Fruit fly (Drosophila melanogaster) whole organism, prepupa: ENCODE measurements around the gene Snoo.

ENCODE experiments used
- CG10669 ChIP-seq: fragments of 200-800 bp; sonication (Bioruptor generic); optimal IDR thresholded peaks from 3 replicates; lab custom pipeline; 2018; ENCODE audit warnings: missing biosample characterization, mild to moderate bottlenecking, missing genetic modification characterization, moderate library complexity
- CG11294 ChIP-seq: fragments of 200-800 bp; sonication (Bioruptor generic); IDR thresholded peaks from 2 replicates; pipeline ENCODE4 v1.3.6; 2022; ENCODE audit warnings: missing biosample characterization, missing genetic modification characterization
- CG11762 ChIP-seq: fragments of 200-800 bp; sonication (Bioruptor generic); optimal IDR thresholded peaks from 3 replicates; lab custom pipeline; 2016; ENCODE audit warnings: missing biosample characterization, missing genetic modification characterization; ENCODE audit not compliant: insufficient read depth
- CG11902 ChIP-seq: fragments of 200-800 bp; sonication (Bioruptor generic); optimal IDR thresholded peaks from 3 replicates; lab custom pipeline; 2016; ENCODE audit warnings: missing biosample characterization, missing genetic modification characterization
- CG15336 ChIP-seq: fragments of 200-800 bp; sonication (Bioruptor generic); IDR thresholded peaks from 2 replicates; pipeline ENCODE4 v1.3.6; 2022; ENCODE audit warnings: missing biosample characterization, missing genetic modification characterization
- CG16779 ChIP-seq: fragments of 200-800 bp; sonication (Bioruptor generic); optimal IDR thresholded peaks from 3 replicates; lab custom pipeline; 2017; ENCODE audit warnings: missing biosample characterization, mild to moderate bottlenecking, missing genetic modification characterization
- CG3032 ChIP-seq: fragments of 200-800 bp; optimal IDR thresholded peaks from 2 replicates; lab custom pipeline; 2019; ENCODE audit warnings: missing biosample characterization, mild to moderate bottlenecking, missing genetic modification characterization, moderate library complexity
- CG31627 ChIP-seq: fragments of 200-800 bp; sonication (Bioruptor generic); optimal IDR thresholded peaks from 3 replicates; lab custom pipeline; 2016; ENCODE audit warnings: missing biosample characterization, missing genetic modification characterization
- CG32006 ChIP-seq: fragments of 200-800 bp; sonication (Bioruptor generic); optimal IDR thresholded peaks from 3 replicates; lab custom pipeline; 2017; ENCODE audit warnings: missing biosample characterization, mild to moderate bottlenecking, missing genetic modification characterization
- CG34406 ChIP-seq: fragments of 200-800 bp; sonication (Bioruptor generic); optimal IDR thresholded peaks from 3 replicates; lab custom pipeline; 2016; ENCODE audit warnings: missing biosample characterization, missing genetic modification characterization
- CG3919 ChIP-seq: fragments of 200-800 bp; sonication (Bioruptor generic); optimal IDR thresholded peaks from 3 replicates; lab custom pipeline; 2016; ENCODE audit warnings: missing biosample characterization, missing genetic modification characterization
- CG4318 ChIP-seq: fragments of 200-800 bp; sonication (Bioruptor generic); optimal IDR thresholded peaks from 3 replicates; lab custom pipeline; 2017; ENCODE audit warnings: missing biosample characterization, mild to moderate bottlenecking, missing genetic modification characterization
- CG6163 ChIP-seq: fragments of 200-800 bp; sonication (Bioruptor generic); IDR thresholded peaks from 3 replicates; pipeline ENCODE4 v1.3.6; 2022; ENCODE audit warnings: missing biosample characterization, missing genetic modification characterization
- CG6276 ChIP-seq: fragments of 200-800 bp; sonication (Bioruptor generic); optimal IDR thresholded peaks from 2 replicates; lab custom pipeline; 2017; ENCODE audit warnings: missing biosample characterization, mild to moderate bottlenecking, missing genetic modification characterization
- CG6792 ChIP-seq: fragments of 200-800 bp; sonication (Bioruptor generic); optimal IDR thresholded peaks from 3 replicates; lab custom pipeline; 2016; ENCODE audit warnings: missing biosample characterization, missing genetic modification characterization
- CG6808 ChIP-seq: fragments of 200-800 bp; sonication (Bioruptor generic); optimal IDR thresholded peaks from 3 replicates; lab custom pipeline; 2017; ENCODE audit warnings: missing biosample characterization, missing genetic modification characterization, mild to moderate bottlenecking, moderate library complexity, missing genetic modification reagents
- CG6854 ChIP-seq: fragments of 200-800 bp; sonication (Bioruptor generic); optimal IDR thresholded peaks from 2 replicates; lab custom pipeline; 2017; ENCODE audit warnings: missing biosample characterization, mild to moderate bottlenecking, missing genetic modification characterization
- CG7368 ChIP-seq: fragments of 200-800 bp; sonication (Bioruptor generic); optimal IDR thresholded peaks from 3 replicates; lab custom pipeline; 2016; ENCODE audit warnings: missing biosample characterization, missing genetic modification characterization
- CG8119 ChIP-seq: fragments of 200-800 bp; sonication (Bioruptor generic); IDR thresholded peaks from 3 replicates; pipeline ENCODE4 v1.3.6; 2022; ENCODE audit warnings: missing biosample characterization, missing genetic modification characterization
- CG8319 ChIP-seq: fragments of 200-800 bp; sonication (Bioruptor generic); optimal IDR thresholded peaks from 3 replicates; lab custom pipeline; 2016; ENCODE audit warnings: missing biosample characterization, missing genetic modification characterization
- CG8632 ChIP-seq: fragments of 200-800 bp; sonication (Bioruptor generic); optimal IDR thresholded peaks from 3 replicates; lab custom pipeline; 2016; ENCODE audit warnings: missing biosample characterization, missing genetic modification characterization
- CG9139 ChIP-seq: fragments of 200-800 bp; sonication (Bioruptor generic); optimal IDR thresholded peaks from 3 replicates; lab custom pipeline; 2017; ENCODE audit warnings: missing biosample characterization, mild to moderate bottlenecking, missing genetic modification characterization
- Eip75B ChIP-seq: fragments of 200-800 bp; sonication (Bioruptor generic); optimal IDR thresholded peaks from 3 replicates; lab custom pipeline; 2016; ENCODE audit warnings: missing biosample characterization, missing genetic modification characterization
- Eip78C ChIP-seq: fragments of 200-800 bp; sonication (Bioruptor generic); peaks from one replicate; lab custom pipeline; 2016; ENCODE audit warnings: missing biosample characterization, missing genetic modification characterization
- Eip93F ChIP-seq: fragments of 200-800 bp; sonication (Bioruptor generic); optimal IDR thresholded peaks from 2 replicates; lab custom pipeline; 2016; ENCODE audit warnings: missing biosample characterization, mild to moderate bottlenecking, missing genetic modification characterization
- Ets96B ChIP-seq: fragments of 200-800 bp; optimal IDR thresholded peaks from 2 replicates; lab custom pipeline; 2019; ENCODE audit warnings: missing biosample characterization, mild to moderate bottlenecking, missing genetic modification characterization, moderate library complexity
- Gug ChIP-seq: fragments of 200-800 bp; sonication (Bioruptor generic); IDR thresholded peaks from 2 replicates; pipeline ENCODE4 v1.3.6; 2022; ENCODE audit warnings: missing biosample characterization, missing genetic modification characterization
- Hr38 ChIP-seq: sonication (Bioruptor generic); optimal IDR thresholded peaks from 2 replicates; lab custom pipeline; 2016; ENCODE audit warnings: missing biosample characterization, missing genetic modification characterization
- Hr39 ChIP-seq: fragments of 200-800 bp; sonication (Bioruptor generic); optimal IDR thresholded peaks from 2 replicates; lab custom pipeline; 2016; ENCODE audit warnings: missing biosample characterization, missing genetic modification characterization
- Hr4 ChIP-seq: fragments of 200-800 bp; sonication (Bioruptor generic); optimal IDR thresholded peaks from 3 replicates; lab custom pipeline; 2016; ENCODE audit warnings: missing biosample characterization, missing genetic modification characterization
- Met ChIP-seq: fragments of 200-800 bp; sonication (Bioruptor generic); optimal IDR thresholded peaks from 3 replicates; lab custom pipeline; 2016; ENCODE audit warnings: missing biosample characterization, missing genetic modification characterization
- Smox ChIP-seq: fragments of 200-800 bp; sonication (Bioruptor generic); optimal IDR thresholded peaks from 3 replicates; lab custom pipeline; 2016; ENCODE audit warnings: missing biosample characterization, missing genetic modification characterization
- Sox102F ChIP-seq: fragments of 200-800 bp; sonication (Bioruptor generic); optimal IDR thresholded peaks from 2 replicates; lab custom pipeline; 2016; ENCODE audit warnings: missing biosample characterization, mild to moderate bottlenecking, missing genetic modification characterization
- Sox14 ChIP-seq: fragments of 200-800 bp; sonication (Bioruptor generic); optimal IDR thresholded peaks from 3 replicates; lab custom pipeline; 2016; ENCODE audit warnings: missing biosample characterization, missing genetic modification characterization
- achi ChIP-seq: fragments of 200-800 bp; sonication (Bioruptor generic); optimal IDR thresholded peaks from 3 replicates; lab custom pipeline; 2016; ENCODE audit warnings: missing biosample characterization, missing genetic modification characterization
- acj6 ChIP-seq: fragments of 200-800 bp; sonication (Bioruptor generic); optimal IDR thresholded peaks from 3 replicates; lab custom pipeline; 2016; ENCODE audit warnings: missing biosample characterization, missing genetic modification characterization
- cyc ChIP-seq: fragments of 200-800 bp; sonication (Bioruptor generic); optimal IDR thresholded peaks from 3 replicates; lab custom pipeline; 2016; ENCODE audit warnings: missing biosample characterization, missing genetic modification characterization
- dac ChIP-seq: fragments of 200-800 bp; sonication (Bioruptor generic); optimal IDR thresholded peaks from 2 replicates; lab custom pipeline; 2017; ENCODE audit warnings: missing biosample characterization, mild to moderate bottlenecking, missing genetic modification characterization
- dsx ChIP-seq: fragments of 200-800 bp; optimal IDR thresholded peaks from 3 replicates; lab custom pipeline; 2019; ENCODE audit warnings: missing biosample characterization, mild to moderate bottlenecking, missing genetic modification characterization, moderate library complexity; ENCODE audit not compliant: poor library complexity, severe bottlenecking
- eg ChIP-seq: fragments of 200-800 bp; sonication (Bioruptor generic); IDR thresholded peaks from 3 replicates; pipeline ENCODE4 v1.3.6; 2022; ENCODE audit warnings: missing biosample characterization, missing genetic modification characterization
- esn ChIP-seq: fragments of 200-800 bp; sonication (Bioruptor generic); optimal IDR thresholded peaks from 2 replicates; lab custom pipeline; 2016; ENCODE audit warnings: missing biosample characterization, mild to moderate bottlenecking, missing genetic modification characterization, moderate library complexity
- fd59A ChIP-seq: fragments of 200-800 bp; sonication (Bioruptor generic); optimal IDR thresholded peaks from 2 replicates; lab custom pipeline; 2017; ENCODE audit warnings: missing biosample characterization, mild to moderate bottlenecking, missing genetic modification characterization, missing genetic modification reagents
- fkh ChIP-seq: fragments of 200-800 bp; sonication (Bioruptor generic); optimal IDR thresholded peaks from 3 replicates; lab custom pipeline; 2017; ENCODE audit warnings: missing biosample characterization, mild to moderate bottlenecking, missing genetic modification characterization, moderate library complexity
- lz ChIP-seq: fragments of 200-800 bp; sonication (Bioruptor generic); optimal IDR thresholded peaks from 3 replicates; lab custom pipeline; 2016; ENCODE audit warnings: missing biosample characterization, missing genetic modification characterization
- net ChIP-seq: fragments of 200-800 bp; sonication (Bioruptor generic); optimal IDR thresholded peaks from 3 replicates; lab custom pipeline; 2016; ENCODE audit warnings: missing biosample characterization, missing genetic modification characterization
- pdm3 ChIP-seq: fragments of 200-800 bp; sonication (Bioruptor generic); optimal IDR thresholded peaks from 3 replicates; lab custom pipeline; 2016; ENCODE audit warnings: missing biosample characterization, missing genetic modification characterization
- salr ChIP-seq, 2 experiments: fragments of 200-800 bp; sonication (Bioruptor generic); optimal IDR thresholded peaks; 3 replicates each; lab custom pipeline; 2016 to 2018; ENCODE audit warnings: missing biosample characterization in 2 of 2, missing genetic modification characterization in 2 of 2, mild to moderate bottlenecking in 1 of 2
- spab ChIP-seq: fragments of 200-800 bp; sonication (Bioruptor generic); optimal IDR thresholded peaks from 2 replicates; lab custom pipeline; 2017; ENCODE audit warnings: missing biosample characterization, mild to moderate bottlenecking, missing genetic modification characterization, missing genetic modification reagents
- ss ChIP-seq, 2 experiments: fragments of 200-800 bp; sonication (Bioruptor generic); optimal IDR thresholded peaks; 2 replicates in 1 of 2; 3 replicates in 1 of 2; lab custom pipeline; 2017 to 2018; ENCODE audit warnings: mild to moderate bottlenecking in 2 of 2, missing biosample characterization in 2 of 2, missing genetic modification characterization in 2 of 2, moderate library complexity in 1 of 2
- svp ChIP-seq: fragments of 200-800 bp; sonication (Bioruptor generic); peaks from one replicate; lab custom pipeline; 2016; ENCODE audit warnings: missing biosample characterization, missing genetic modification characterization
- vri ChIP-seq: fragments of 200-800 bp; sonication (Bioruptor generic); optimal IDR thresholded peaks from 3 replicates; lab custom pipeline; 2016; ENCODE audit warnings: missing biosample characterization, mild to moderate bottlenecking, missing genetic modification characterization

Gene Snoo

dm6 chr2L:7997290-7998079, 13.5 kb upstream of the Snoo start:
- peak; percentile 68 for TF ChIP-seq Ets96B
- TF ChIP-seq CG8119 (GFP tag; lab: Robert Waterston, UW): no peak
- no peak for TF ChIP-seq vri (GFP tag; lab: Kevin White, UChicago)
- no peak for TF ChIP-seq Hr38 (GFP tag; lab: Kevin White, UChicago)
- TF ChIP-seq eg (GFP tag; lab: Robert Waterston, UW): peak; percentile 67
- TF ChIP-seq ss (GFP tag; optimal IDR thresholded peaks at IDR 0.05; lab: Kevin White, UChicago): peak in 1 of 2 experiments; percentile 50
- no peak for TF ChIP-seq pdm3
- TF ChIP-seq CG6808 (GFP tag; lab: Kevin White, UChicago): peak; percentile 26
- TF ChIP-seq CG6276: peak; percentile 30
- TF ChIP-seq Hr39 (GFP tag; lab: Kevin White, UChicago): no peak
- TF ChIP-seq CG11902: no peak
- TF ChIP-seq Sox102F (GFP tag; lab: Kevin White, UChicago): no peak
- TF ChIP-seq CG11762 (GFP tag; lab: Kevin White, UChicago): peak; percentile 23
- no peak for TF ChIP-seq salr (GFP tag; optimal IDR thresholded peaks at IDR 0.05; lab: Kevin White, UChicago)
- peak; percentile 49 for TF ChIP-seq CG3032
- no peak for TF ChIP-seq CG4318
- TF ChIP-seq svp (GFP tag; lab: Kevin White, UChicago): peak; percentile 97
- TF ChIP-seq CG6854 (GFP tag; lab: Kevin White, UChicago): no peak
- peak; percentile 56 for TF ChIP-seq CG10669 (GFP tag; lab: Kevin White, UChicago)
- no peak for TF ChIP-seq fd59A (GFP tag; lab: Kevin White, UChicago)
- peak; percentile 50 for TF ChIP-seq spab (GFP tag; lab: Kevin White, UChicago)
- peak; percentile 4 for TF ChIP-seq CG7368 (GFP tag; lab: Kevin White, UChicago)
- TF ChIP-seq net (GFP tag; lab: Kevin White, UChicago): no peak
- TF ChIP-seq CG11294 (GFP tag; lab: Robert Waterston, UW): no peak
- TF ChIP-seq Smox (GFP tag; lab: Kevin White, UChicago): no peak
- no peak for TF ChIP-seq CG16779
- TF ChIP-seq CG34406 (GFP tag; lab: Kevin White, UChicago): peak; percentile 11
- TF ChIP-seq cyc: no peak
- TF ChIP-seq Gug: 0 out of 2 replicates have a peak, but pooled peaks have one; percentile 13
- no peak for TF ChIP-seq CG8319 (GFP tag; lab: Kevin White, UChicago)
- TF ChIP-seq CG3919 (GFP tag; lab: Kevin White, UChicago): peak; percentile 13
- TF ChIP-seq CG31627 (GFP tag; lab: Kevin White, UChicago): no peak
- TF ChIP-seq Eip75B (GFP tag; lab: Kevin White, UChicago): no peak
- TF ChIP-seq fkh (GFP tag; lab: Kevin White, UChicago): no peak
- TF ChIP-seq CG6792 (GFP tag; lab: Kevin White, UChicago): peak; percentile 32
- TF ChIP-seq CG6163 (GFP tag; lab: Robert Waterston, UW): peak; percentile 39; the same call in 1 of the 3 replicates
- peak; percentile 49 for TF ChIP-seq CG32006 (GFP tag; lab: Kevin White, UChicago)
- no peak for TF ChIP-seq Eip93F
- no peak for TF ChIP-seq Met (GFP tag; lab: Kevin White, UChicago)
- TF ChIP-seq Sox14 (GFP tag; lab: Kevin White, UChicago): no peak
- no peak for TF ChIP-seq achi (GFP tag; lab: Kevin White, UChicago)
- peak; percentile 23 for TF ChIP-seq CG9139 (GFP tag; lab: Kevin White, UChicago)
- no peak for TF ChIP-seq lz (GFP tag; lab: Kevin White, UChicago)
- TF ChIP-seq dsx: peak; percentile 62
- TF ChIP-seq Hr4 (GFP tag; lab: Kevin White, UChicago): peak; percentile 25
- peak; percentile 34 for TF ChIP-seq acj6
- TF ChIP-seq CG8632 (GFP tag; lab: Kevin White, UChicago): peak; percentile 12
- TF ChIP-seq Eip78C: peak; percentile 78
- no peak for TF ChIP-seq esn (GFP tag; lab: Kevin White, UChicago)
- no peak for TF ChIP-seq dac
- 0 out of 2 replicates have a peak, but pooled peaks have one; percentile 9 for TF ChIP-seq CG15336 (GFP tag; lab: Robert Waterston, UW)
